Worm (Caenorhabditis elegans): ENCODE measurements around the gene nhr-71.

nhr-71 gene

ce11 chrX:13717053-13717671 is 30.0 kb upstream of the nhr-71 start, which contains the start of gene shc-3 (continued):
- TF ChIP-seq F37D6.2 (tag; optimal IDR thresholded peaks at IDR 0.05) (no peak), nhr-28 (tag; optimal IDR thresholded peaks at IDR 0.05) (peak; percentile 51), mdl-1 (tag; optimal IDR thresholded peaks at IDR 0.05) (no peak), dpl-1 (GFP tag; optimal IDR thresholded peaks at IDR 0.05) (no peak), daf-19 (GFP tag; conservative IDR thresholded peaks at IDR 0.05) (no peak), Y105C5A.15 (GFP tag; IDR thresholded peaks at IDR 0.05) (no peak), egl-43 (GFP tag; IDR thresholded peaks at IDR 0.05) (no peak), dve-1 (tag; optimal IDR thresholded peaks at IDR 0.05; ENCODE audit: insufficient read depth) (peak; percentile 25), duxl-1 (tag; optimal IDR thresholded peaks at IDR 0.05; ENCODE audit: poor library complexity) (no peak)

ce11 chrX:13722821-13723220 is 24.3 kb upstream of the nhr-71 start, which contains the start of gene poml-1:
Gene poml-1, minus strand, starts transcription at chrX:13722921.
- TF ChIP-seq ctbp-1 (GFP tag; IDR thresholded peaks at IDR 0.05): no peak
- no peak for TF ChIP-seq F49E8.2 (tag; optimal IDR thresholded peaks at IDR 0.05; ENCODE audit: borderline replicate concordance)
- no peak for TF ChIP-seq unc-39 (tag; optimal IDR thresholded peaks at IDR 0.05)
- TF ChIP-seq daf-12 (tag; optimal IDR thresholded peaks at IDR 0.05): no peak
- no peak for TF ChIP-seq egl-43 (GFP tag; IDR thresholded peaks at IDR 0.05)
- TF ChIP-seq madf-5 (GFP tag; IDR thresholded peaks at IDR 0.05): no peak
- TF ChIP-seq ztf-7 (tag; optimal IDR thresholded peaks at IDR 0.05): no peak
- TF ChIP-seq ceh-44 (GFP tag; IDR thresholded peaks at IDR 0.05): no peak
- no peak for TF ChIP-seq zfp-2 (tag; optimal IDR thresholded peaks at IDR 0.05)
- no peak for TF ChIP-seq lin-38 (GFP tag; IDR thresholded peaks at IDR 0.05)
- no peak for TF ChIP-seq sdz-12 (GFP tag; optimal IDR thresholded peaks at IDR 0.05)
- no peak for TF ChIP-seq lim-7 (GFP tag; IDR thresholded peaks at IDR 0.05)
- TF ChIP-seq aly-2 (tag; optimal IDR thresholded peaks at IDR 0.05): no peak
- TF ChIP-seq lsy-2 (tag; optimal IDR thresholded peaks at IDR 0.05): no peak
- TF ChIP-seq lir-3 (tag; optimal IDR thresholded peaks at IDR 0.05): no peak
- TF ChIP-seq daf-8 (GFP tag; IDR thresholded peaks at IDR 0.05): no peak

DNA sequence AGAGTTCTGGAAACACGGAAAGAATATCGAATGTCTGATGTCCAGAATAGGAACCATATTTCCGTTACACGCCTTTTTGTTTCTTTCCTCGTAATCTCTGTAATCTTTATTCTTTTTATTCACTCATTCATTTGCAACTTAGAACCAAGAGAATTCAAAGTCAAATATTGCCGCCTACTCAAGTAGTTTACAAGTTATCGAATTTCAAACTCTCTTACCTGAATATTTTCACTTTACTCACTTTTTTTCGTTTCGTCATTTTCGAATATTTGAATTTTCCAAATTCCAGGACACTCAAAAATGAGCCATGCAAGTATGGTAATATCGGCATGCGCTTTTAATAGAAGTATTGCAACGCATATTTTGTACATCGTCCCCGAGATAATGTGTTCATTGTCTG is 22.8 kb upstream of the nhr-71 start, which contains the start of gene K11E4.6:
K11E4.6 (plus strand) TSS at position 301 of the 400 bp plus-strand sequence.
- TF ChIP-seq Y105C5A.15 (GFP tag; IDR thresholded peaks at IDR 0.05): no peak
- TF ChIP-seq nhr-25 (tag; optimal IDR thresholded peaks at IDR 0.05; ENCODE audit: borderline replicate concordance, insufficient read depth): no peak
- no peak for TF ChIP-seq lin-1 (GFP tag; IDR thresholded peaks at IDR 0.05)

ce11 chrX:13726285-13726684 is 20.8 kb upstream of the nhr-71 start:
- peak; percentile 72 for TF ChIP-seq aha-1 (tag)
- TF ChIP-seq F37D6.2 (tag; optimal IDR thresholded peaks at IDR 0.05): no peak

DNA sequence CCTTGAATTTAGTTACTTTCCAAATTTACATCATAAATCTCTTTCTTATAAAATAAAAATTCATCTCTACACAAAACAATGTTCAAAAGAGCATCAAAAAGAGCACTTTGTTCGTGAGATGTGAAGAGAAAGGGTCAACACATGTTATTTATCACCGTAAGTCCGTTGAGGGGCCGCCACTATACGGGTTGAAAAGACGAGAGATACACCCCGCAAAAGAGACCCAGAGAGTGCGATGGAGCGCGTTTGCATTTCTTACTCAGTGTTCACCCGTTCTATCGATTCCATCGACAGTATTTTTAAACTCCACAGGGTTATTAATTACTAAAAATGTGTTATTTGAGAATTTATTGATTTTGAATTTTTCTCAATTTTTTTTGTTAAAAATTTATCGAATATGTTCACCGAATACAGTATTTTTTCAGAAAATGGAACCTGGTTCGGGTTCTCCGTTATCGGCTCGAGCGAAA is 20.2 kb upstream of the nhr-71 start, which contains the start of gene pix-1:
pix-1 (plus strand) TSS at position 420 of the 470 bp plus-strand sequence.
- TF ChIP-seq nhr-25 (tag; optimal IDR thresholded peaks at IDR 0.05; ENCODE audit: borderline replicate concordance, insufficient read depth): no peak
- TF ChIP-seq mep-1 (tag; optimal IDR thresholded peaks at IDR 0.05): peak; percentile 86
- TF ChIP-seq mxl-3 (GFP tag; optimal IDR thresholded peaks at IDR 0.05): peak; percentile 59
- no peak for TF ChIP-seq unc-62 (GFP tag; optimal IDR thresholded peaks at IDR 0.05 in 1 of 2)
- TF ChIP-seq unc-62 (tag; optimal IDR thresholded peaks at IDR 0.05): no peak
- TF ChIP-seq lim-7 (GFP tag; IDR thresholded peaks at IDR 0.05): no peak
- TF ChIP-seq lin-15B (tag; optimal IDR thresholded peaks at IDR 0.05): no peak
- TF ChIP-seq ceh-32 (tag; optimal IDR thresholded peaks at IDR 0.05; ENCODE audit: poor library complexity): no peak
- TF ChIP-seq nhr-48 (tag; optimal IDR thresholded peaks at IDR 0.05): peak; percentile 6
- TF ChIP-seq hlh-30 (tag; optimal IDR thresholded peaks at IDR 0.05; ENCODE audit: insufficient read depth): peak; percentile 53
- TF ChIP-seq sdz-12 (GFP tag; optimal IDR thresholded peaks at IDR 0.05): no peak
- no peak for TF ChIP-seq egl-43 (GFP tag; IDR thresholded peaks at IDR 0.05)
- TF ChIP-seq F37D6.2 (tag; optimal IDR thresholded peaks at IDR 0.05): no peak
- TF ChIP-seq zfp-3 (GFP tag; conservative IDR thresholded peaks at IDR 0.05): no peak
- TF ChIP-seq duxl-1 (tag; optimal IDR thresholded peaks at IDR 0.05; ENCODE audit: poor library complexity): no peak
- TF ChIP-seq madf-5 (GFP tag; IDR thresholded peaks at IDR 0.05): no peak
- no peak for TF ChIP-seq F26F4.8 (GFP tag; conservative IDR thresholded peaks at IDR 0.05)
- no peak for TF ChIP-seq skn-1 (tag; optimal IDR thresholded peaks at IDR 0.05)
- no peak for TF ChIP-seq cey-2 (tag; optimal IDR thresholded peaks at IDR 0.05; ENCODE audit: borderline replicate concordance, insufficient read depth)
- no peak for TF ChIP-seq unc-39 (tag; optimal IDR thresholded peaks at IDR 0.05)
- TF ChIP-seq ceh-28 (tag; optimal IDR thresholded peaks at IDR 0.05): peak; percentile 17
- no peak for TF ChIP-seq nhr-237 (tag; optimal IDR thresholded peaks at IDR 0.05)
- no peak for TF ChIP-seq lin-39 (tag; optimal IDR thresholded peaks at IDR 0.05)

All from whole organism, L4 larva.